Worm (Caenorhabditis elegans): ENCODE measurements around the gene rhr-1.

The rhr-1 gene

DNA sequence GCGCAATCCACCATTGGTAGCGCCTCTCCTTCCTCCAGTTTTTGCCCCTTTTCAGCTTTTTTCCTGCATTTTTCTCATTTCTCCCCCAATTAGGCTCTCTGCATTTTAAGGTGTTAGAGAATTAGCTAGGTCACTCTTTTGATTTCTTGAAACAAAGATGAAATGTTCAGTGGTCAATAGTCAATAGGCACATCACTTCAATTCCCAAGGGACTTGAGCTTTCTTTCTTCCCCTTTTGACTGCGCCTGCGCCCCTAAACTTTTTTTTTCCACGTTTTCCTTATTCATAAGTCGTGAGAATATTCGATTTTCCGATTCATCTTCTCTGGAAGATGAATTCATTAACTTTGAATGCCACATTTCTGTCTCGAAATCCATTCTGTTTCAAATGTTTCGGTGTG is 24.0 kb upstream of the rhr-1 start:
- no peak for TF ChIP-seq ZK546.5 (tag; optimal IDR thresholded peaks at IDR 0.05)
- TF ChIP-seq nhr-42 (GFP tag; IDR thresholded peaks at IDR 0.05) = no peak
- TF ChIP-seq aha-1 (tag) = peak; percentile 73
- TF ChIP-seq gei-8 (GFP tag; optimal IDR thresholded peaks at IDR 0.05) = no peak

- TF ChIP-seq nhr-77 (tag; optimal IDR thresholded peaks at IDR 0.05) = no peak
- no peak for TF ChIP-seq lir-3 (tag; optimal IDR thresholded peaks at IDR 0.05)
- TF ChIP-seq Y105C5A.15 (GFP tag; IDR thresholded peaks at IDR 0.05) = no peak
- no peak for TF ChIP-seq lim-7 (GFP tag; IDR thresholded peaks at IDR 0.05)
- no peak for TF ChIP-seq unc-62 (GFP tag; optimal IDR thresholded peaks at IDR 0.05 in 1 of 2)
- TF ChIP-seq unc-62 (tag; optimal IDR thresholded peaks at IDR 0.05) = no peak
Measured at ce11 chrV:5405053-5405452, 22.9 kb upstream of the rhr-1 start, which contains the start of gene dmsr-7. TSS of gene dmsr-7 (plus strand) at chrV:5405353.

ce11 chrV:5408223-5408622 is 19.7 kb upstream of the rhr-1 start, which contains the start of gene C25A6.1:
TSS of gene C25A6.1 (plus strand) at chrV:5408523.
- TF ChIP-seq duxl-1 (tag; optimal IDR thresholded peaks at IDR 0.05; ENCODE audit: poor library complexity) = no peak
- no peak for TF ChIP-seq ceh-82 (tag; optimal IDR thresholded peaks at IDR 0.05)
- TF ChIP-seq fos-1 (tag; optimal IDR thresholded peaks at IDR 0.05) = no peak
- no peak for TF ChIP-seq mxl-2 (GFP tag; conservative IDR thresholded peaks at IDR 0.05)
- TF ChIP-seq mes-2 (tag; optimal IDR thresholded peaks at IDR 0.05; ENCODE audit: poor library complexity, severe bottlenecking) = no peak
- no peak for TF ChIP-seq nhr-25 (tag; optimal IDR thresholded peaks at IDR 0.05; ENCODE audit: borderline replicate concordance, insufficient read depth)
- no peak for TF ChIP-seq lin-13 (GFP tag; optimal IDR thresholded peaks at IDR 0.05)

ce11 chrV:5408921-5409320 is 19.0 kb upstream of the rhr-1 start:
- TF ChIP-seq saeg-2 (GFP tag; IDR thresholded peaks at IDR 0.05) (no peak), unc-62 (GFP tag; optimal IDR thresholded peaks at IDR 0.05 in 1 of 2) (peak in 1 of 2 experiments; percentile 99), unc-62 (tag; optimal IDR thresholded peaks at IDR 0.05) (no peak), zip-11 (GFP tag; IDR thresholded peaks at IDR 0.05) (no peak), ceh-20 (GFP tag; IDR thresholded peaks at IDR 0.05) (peak; percentile 64; the same call in 1 of the 2 replicates)

DNA sequence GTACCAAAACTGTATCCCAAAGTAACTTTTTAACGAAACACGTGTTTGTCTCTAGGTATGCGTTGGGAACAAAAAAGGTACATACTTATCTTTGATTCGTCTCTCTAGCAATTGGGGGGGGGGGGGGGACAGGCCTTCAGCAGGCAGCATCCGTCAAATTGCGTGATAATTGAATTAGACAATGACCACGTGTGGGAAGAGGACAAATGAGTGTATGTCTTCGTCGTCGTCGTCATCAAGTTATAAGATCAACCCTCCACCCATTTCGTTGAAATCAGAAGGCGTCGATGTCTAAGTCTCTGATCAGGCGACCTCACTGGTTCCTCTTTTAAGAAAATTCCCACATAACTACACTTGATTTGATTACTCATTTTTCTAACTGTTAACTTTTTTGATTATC is 17.3 kb upstream of the rhr-1 start, which contains the start of gene F08F3.4:
Gene F08F3.4 (plus strand): TSS at position 277 of the 400 bp plus-strand sequence.
- TF ChIP-seq tra-1 (GFP tag; IDR thresholded peaks at IDR 0.05) (peak; percentile 28; the same call in 1 of the 2 replicates), nhr-76 (tag; optimal IDR thresholded peaks at IDR 0.05) (no peak), nhr-48 (tag; optimal IDR thresholded peaks at IDR 0.05) (peak; percentile 80), mes-2 (tag; optimal IDR thresholded peaks at IDR 0.05; ENCODE audit: poor library complexity, severe bottlenecking) (no peak), lin-1 (GFP tag; IDR thresholded peaks at IDR 0.05) (0 out of 2 replicates have a peak, but pooled peaks have one; percentile 26), nhr-28 (tag; optimal IDR thresholded peaks at IDR 0.05) (peak; percentile 30), nhr-10 (tag; optimal IDR thresholded peaks at IDR 0.05) (no peak), unc-62 (GFP tag; optimal IDR thresholded peaks at IDR 0.05 in 1 of 2) (no peak), unc-62 (tag; optimal IDR thresholded peaks at IDR 0.05) (no peak), unc-130 (GFP tag; optimal IDR thresholded peaks at IDR 0.05) (no peak), mxl-3 (GFP tag; optimal IDR thresholded peaks at IDR 0.05) (peak; percentile 96), ceh-20 (GFP tag; IDR thresholded peaks at IDR 0.05) (0 out of 2 replicates have a peak, but pooled peaks have one; percentile 38), ZK546.5 (tag; optimal IDR thresholded peaks at IDR 0.05) (no peak), hlh-11 (tag; optimal IDR thresholded peaks at IDR 0.05) (peak; percentile 80), mdl-1 (tag; optimal IDR thresholded peaks at IDR 0.05) (peak in 1 of 2 experiments; percentile 43), spr-1 (tag; optimal IDR thresholded peaks at IDR 0.05) (no peak), lin-15B (tag; optimal IDR thresholded peaks at IDR 0.05) (no peak), dmd-6 (GFP tag; IDR thresholded peaks at IDR 0.05) (peak; percentile 67), ctbp-1 (GFP tag; IDR thresholded peaks at IDR 0.05) (0 out of 2 replicates have a peak, but pooled peaks have one; percentile 26), ceh-82 (tag; optimal IDR thresholded peaks at IDR 0.05) (no peak), ceh-32 (tag; optimal IDR thresholded peaks at IDR 0.05; ENCODE audit: poor library complexity) (no peak), cey-2 (tag; optimal IDR thresholded peaks at IDR 0.05; ENCODE audit: borderline replicate concordance, insufficient read depth) (no peak), gei-8 (GFP tag; optimal IDR thresholded peaks at IDR 0.05) (peak; percentile 55)

Data from whole organism, L4 larva.